Worm (Caenorhabditis elegans) whole organism, L4 larva: ENCODE measurements around the gene med-2.

Source experiments
- F26F4.8 ChIP-seq: fragments of 200-800 bp; sonication (Bioruptor generic); conservative IDR thresholded peaks from 2 replicates; pipeline ENCODE4 v1.3.6; 2022; ENCODE audit warnings: missing genetic modification characterization, missing compliant biosample characterization
- F37D6.2 ChIP-seq: sonication (generic microtip); optimal IDR thresholded peaks from 2 replicates; lab custom pipeline; 2016; ENCODE audit warnings: mild to moderate bottlenecking, missing genetic modification characterization, missing compliant biosample characterization
- F44E2.7 ChIP-seq: fragments of 200-800 bp; sonication (Bioruptor generic); IDR thresholded peaks from 2 replicates; pipeline ENCODE4 v2.1.2; 2022; ENCODE audit warnings: missing genetic modification characterization, missing compliant biosample characterization
- R02D3.7 ChIP-seq: fragments of 150-350 bp; sonication (generic microtip); optimal IDR thresholded peaks from 3 replicates; lab custom pipeline; 2014; ENCODE audit warnings: missing biosample characterization, missing genetic modification characterization
- T20F7.1 ChIP-seq: fragments of 200-800 bp; sonication (Bioruptor generic); optimal IDR thresholded peaks from 2 replicates; lab custom pipeline; 2018; ENCODE audit warnings: mild to moderate bottlenecking, missing genetic modification characterization, missing compliant biosample characterization
- T26A8.4 ChIP-seq: fragments of 200-800 bp; sonication (Bioruptor generic); IDR thresholded peaks from 2 replicates; pipeline ENCODE4 v1.3.6; 2022; ENCODE audit warnings: missing genetic modification characterization, missing compliant biosample characterization
- Y105C5A.15 ChIP-seq: fragments of 200-800 bp; sonication (Bioruptor generic); IDR thresholded peaks from 2 replicates; pipeline ENCODE4 v1.3.6; 2022; ENCODE audit warnings: missing genetic modification characterization, missing compliant biosample characterization
- aha-1 ChIP-seq: fragments of 150-350 bp; peaks from one replicate; lab custom pipeline; 2014; ENCODE audit warnings: missing biosample characterization, missing genetic modification characterization
- arid-1 ChIP-seq: fragments of 200-800 bp; sonication (Bioruptor generic); conservative IDR thresholded peaks from 2 replicates; pipeline ENCODE4 v1.3.6; 2022; ENCODE audit warnings: missing genetic modification reagents, missing genetic modification characterization, missing compliant biosample characterization
- ceh-28 ChIP-seq: fragments of 150-350 bp; optimal IDR thresholded peaks from 2 replicates; lab custom pipeline; 2014; ENCODE audit warnings: missing biosample characterization, missing genetic modification reagents, missing genetic modification characterization
- ceh-62 ChIP-seq: sonication (generic microtip); optimal IDR thresholded peaks from 2 replicates; lab custom pipeline; 2017; ENCODE audit warnings: missing biosample characterization, missing genetic modification characterization
- ceh-82 ChIP-seq: sonication (generic microtip); optimal IDR thresholded peaks from 2 replicates; lab custom pipeline; 2017; ENCODE audit warnings: missing biosample characterization, missing genetic modification characterization
- ctbp-1 ChIP-seq: fragments of 200-800 bp; sonication (Bioruptor generic); IDR thresholded peaks from 2 replicates; pipeline ENCODE4 v1.3.6; 2022; ENCODE audit warnings: missing genetic modification reagents, missing genetic modification characterization, missing compliant biosample characterization
- daf-12 ChIP-seq: fragments of 150-350 bp; optimal IDR thresholded peaks from 2 replicates; lab custom pipeline; 2014; ENCODE audit warnings: missing biosample characterization, missing genetic modification reagents, missing genetic modification characterization
- daf-16 ChIP-seq, 3 experiments: sonication (generic microtip); optimal IDR thresholded peaks; 2 replicates each; lab custom pipeline; 2016 to 2017; ENCODE audit warnings: missing genetic modification characterization in 3 of 3, missing genetic modification reagents in 3 of 3, mild to moderate bottlenecking in 2 of 3, missing compliant biosample characterization in 2 of 3, missing biosample characterization in 1 of 3, moderate library complexity in 1 of 3
- dmd-8 ChIP-seq: fragments of 200-800 bp; sonication (Bioruptor generic); IDR thresholded peaks from 2 replicates; pipeline ENCODE4 v1.3.6; 2022; ENCODE audit warnings: missing genetic modification characterization, missing compliant biosample characterization
- dmd-9 ChIP-seq: fragments of 200-800 bp; sonication (Bioruptor generic); IDR thresholded peaks from 2 replicates; pipeline ENCODE4 v1.3.6; 2022; ENCODE audit warnings: missing genetic modification reagents, missing genetic modification characterization, missing compliant biosample characterization
- dpl-1 ChIP-seq: fragments of 150-350 bp; optimal IDR thresholded peaks from 2 replicates; lab custom pipeline; 2014; ENCODE audit warnings: missing biosample characterization, missing genetic modification reagents, missing genetic modification characterization
- dve-1 ChIP-seq: sonication (generic microtip); optimal IDR thresholded peaks from 2 replicates; lab custom pipeline; 2017; ENCODE audit warnings: antibody characterized with exemption, mild to moderate bottlenecking, missing genetic modification characterization, missing compliant biosample characterization; ENCODE audit not compliant: insufficient read depth
- egl-43 ChIP-seq: fragments of 200-800 bp; sonication (Bioruptor generic); IDR thresholded peaks from 2 replicates; pipeline ENCODE4 v1.3.6; 2022; ENCODE audit warnings: missing genetic modification reagents, missing genetic modification characterization, missing compliant biosample characterization
- fkh-10 ChIP-seq: fragments of 150-350 bp; optimal IDR thresholded peaks from 2 replicates; lab custom pipeline; 2014; ENCODE audit warnings: missing biosample characterization, missing genetic modification reagents, missing genetic modification characterization
- gei-8 ChIP-seq: fragments of 200-800 bp; sonication (Bioruptor generic); optimal IDR thresholded peaks from 2 replicates; lab custom pipeline; 2018; ENCODE audit warnings: mild to moderate bottlenecking, missing genetic modification characterization, missing compliant biosample characterization
- hlh-30 ChIP-seq: sonication (generic microtip); optimal IDR thresholded peaks from 2 replicates; lab custom pipeline; 2017; ENCODE audit warnings: antibody characterized with exemption, mild to moderate bottlenecking, missing genetic modification characterization, missing compliant biosample characterization; ENCODE audit not compliant: insufficient read depth
- hmg-1.1 ChIP-seq: fragments of 200-800 bp; sonication (Bioruptor generic); IDR thresholded peaks from 2 replicates; pipeline ENCODE4 v1.3.6; 2022; ENCODE audit warnings: missing genetic modification reagents, missing genetic modification characterization, missing compliant biosample characterization
- lin-13 ChIP-seq: fragments of 150-350 bp; optimal IDR thresholded peaks from 2 replicates; lab custom pipeline; 2014; ENCODE audit warnings: missing biosample characterization, missing genetic modification reagents, missing genetic modification characterization
- lin-29 ChIP-seq: fragments of 200-800 bp; sonication (Bioruptor generic); IDR thresholded peaks from 2 replicates; pipeline ENCODE4 v1.3.6; 2022; ENCODE audit warnings: missing genetic modification reagents, missing genetic modification characterization, missing compliant biosample characterization
- lin-38 ChIP-seq: fragments of 200-800 bp; sonication (Bioruptor generic); IDR thresholded peaks from 2 replicates; pipeline ENCODE4 v1.3.6; 2022; ENCODE audit warnings: missing genetic modification reagents, missing genetic modification characterization, missing compliant biosample characterization
- lir-3 ChIP-seq: sonication (generic microtip); optimal IDR thresholded peaks from 2 replicates; lab custom pipeline; 2016; ENCODE audit warnings: mild to moderate bottlenecking, missing genetic modification characterization, missing compliant biosample characterization
- lsy-2 ChIP-seq, 2 experiments: fragments of 150-350 bp in 1 of 2; sonication (generic microtip) in 1 of 2; optimal IDR thresholded peaks; 2 replicates each; lab custom pipeline; 2014 to 2017; ENCODE audit warnings: missing biosample characterization in 2 of 2, missing genetic modification characterization in 2 of 2
- madf-9 ChIP-seq: fragments of 200-800 bp; sonication (Bioruptor generic); conservative IDR thresholded peaks from 2 replicates; pipeline ENCODE4 v1.3.6; 2022; ENCODE audit warnings: missing genetic modification reagents, missing genetic modification characterization, missing compliant biosample characterization
- mdt-29 ChIP-seq: fragments of 200-800 bp; sonication (Bioruptor generic); IDR thresholded peaks from 2 replicates; pipeline ENCODE4 v1.3.6; 2022; ENCODE audit warnings: missing genetic modification reagents, missing genetic modification characterization, missing compliant biosample characterization
- mep-1 ChIP-seq: fragments of 150-350 bp; sonication (generic microtip); optimal IDR thresholded peaks from 3 replicates; lab custom pipeline; 2014; ENCODE audit warnings: missing biosample characterization, missing genetic modification characterization
- mes-2 ChIP-seq: sonication (generic microtip); optimal IDR thresholded peaks from 2 replicates; lab custom pipeline; 2016; ENCODE audit warnings: missing genotype, mild to moderate bottlenecking, missing genetic modification characterization, missing compliant biosample characterization; ENCODE audit not compliant: poor library complexity, severe bottlenecking
- mxl-2 ChIP-seq: fragments of 200-800 bp; sonication (Bioruptor generic); conservative IDR thresholded peaks from 2 replicates; pipeline ENCODE4 v1.3.6; 2022; ENCODE audit warnings: missing genetic modification reagents, missing genetic modification characterization, missing compliant biosample characterization
- mxl-3 ChIP-seq: fragments of 200-800 bp; sonication (Bioruptor generic); optimal IDR thresholded peaks from 2 replicates; lab custom pipeline; 2018; ENCODE audit warnings: mild to moderate bottlenecking, missing genetic modification characterization, missing compliant biosample characterization
- nhr-25 ChIP-seq: sonication (generic microtip); optimal IDR thresholded peaks from 2 replicates; lab custom pipeline; 2017; ENCODE audit warnings: missing genetic modification characterization, mild to moderate bottlenecking, missing compliant biosample characterization, antibody characterized with exemption, moderate library complexity, borderline replicate concordance; ENCODE audit not compliant: insufficient read depth
- nhr-48 ChIP-seq: sonication (generic microtip); optimal IDR thresholded peaks from 2 replicates; lab custom pipeline; 2016; ENCODE audit warnings: mild to moderate bottlenecking, missing genetic modification characterization, missing compliant biosample characterization
- nhr-77 ChIP-seq: fragments of 150-350 bp; optimal IDR thresholded peaks from 2 replicates; lab custom pipeline; 2014; ENCODE audit warnings: missing biosample characterization, missing genetic modification characterization
- pha-4 ChIP-seq, 2 experiments: fragments of 150-350 bp in 1 of 2; fragments of 200-800 bp in 1 of 2; sonication (Bioruptor generic) in 1 of 2; IDR thresholded peaks in 1 of 2; optimal IDR thresholded peaks in 1 of 2; 2 replicates each; pipeline versions ENCODE4 v1.3.6 to Lab custom; 2014 to 2022; ENCODE audit warnings: missing genetic modification characterization in 2 of 2, missing genetic modification reagents in 2 of 2, missing biosample characterization in 1 of 2, missing compliant biosample characterization in 1 of 2
- php-3 ChIP-seq: fragments of 200-800 bp; sonication (Bioruptor generic); IDR thresholded peaks from 2 replicates; pipeline ENCODE4 v1.3.6; 2022; ENCODE audit warnings: missing genetic modification reagents, missing genetic modification characterization, missing compliant biosample characterization
- pqm-1 ChIP-seq: sonication (generic microtip); optimal IDR thresholded peaks from 2 replicates; lab custom pipeline; 2017; ENCODE audit warnings: missing biosample characterization, missing genetic modification characterization
- saeg-2 ChIP-seq: fragments of 200-800 bp; sonication (Bioruptor generic); IDR thresholded peaks from 2 replicates; pipeline ENCODE4 v1.3.6; 2022; ENCODE audit warnings: missing genetic modification reagents, missing genetic modification characterization, missing compliant biosample characterization
- snpc-1.2 ChIP-seq: fragments of 200-800 bp; sonication (Bioruptor generic); IDR thresholded peaks from 2 replicates; pipeline ENCODE4 v1.3.6; 2022; ENCODE audit warnings: missing genetic modification reagents, missing genetic modification characterization, missing compliant biosample characterization
- snpc-4 ChIP-seq: fragments of 150-350 bp; optimal IDR thresholded peaks from 2 replicates; lab custom pipeline; 2014; ENCODE audit warnings: missing biosample characterization, missing genetic modification characterization
- zfp-3 ChIP-seq: fragments of 200-800 bp; sonication (Bioruptor generic); conservative IDR thresholded peaks from 2 replicates; pipeline ENCODE4 v1.3.6; 2022; ENCODE audit warnings: missing genetic modification reagents, missing genetic modification characterization, missing compliant biosample characterization
- zip-2 ChIP-seq: fragments of 150-350 bp; optimal IDR thresholded peaks from 2 replicates; lab custom pipeline; 2014; ENCODE audit warnings: missing biosample characterization, missing genetic modification characterization
- ztf-11 ChIP-seq: fragments of 150-350 bp; optimal IDR thresholded peaks from 2 replicates; lab custom pipeline; 2014; ENCODE audit warnings: missing biosample characterization, missing genetic modification characterization

med-2 gene

DNA sequence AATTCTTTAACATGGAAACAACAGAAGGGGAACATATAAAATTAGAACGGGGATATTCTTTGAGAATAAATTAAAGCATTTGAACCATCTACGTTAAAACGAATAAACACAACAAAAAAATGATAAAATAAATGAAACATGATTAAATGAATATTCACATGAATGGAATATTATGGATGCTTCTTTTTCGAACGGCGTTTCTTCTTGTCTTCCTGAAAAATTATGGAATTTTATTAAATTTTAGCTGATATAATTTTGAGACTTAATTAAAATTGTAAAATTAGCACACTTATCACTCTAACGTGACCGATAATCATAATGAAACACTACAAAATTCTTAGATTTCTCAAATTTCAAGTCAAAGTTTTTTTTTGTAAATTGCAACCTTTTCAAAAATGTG, 16.3 kb downstream of the med-2 start:
- TF ChIP-seq Y105C5A.15 (GFP tag; lab: Robert Waterston, UW): no peak
- TF ChIP-seq ztf-11 (tag; lab: Kevin White, UChicago): no peak
- no peak for TF ChIP-seq mdt-29 (GFP tag; lab: Robert Waterston, UW)
- no peak for TF ChIP-seq ceh-82 (tag; lab: Kevin White, UChicago)
- no peak for TF ChIP-seq hlh-30 (tag; lab: Kevin White, UChicago)
- TF ChIP-seq mxl-3 (GFP tag; lab: Kevin White, UChicago): no peak
- TF ChIP-seq zip-2 (tag; lab: Kevin White, UChicago): peak; percentile 22
- TF ChIP-seq dve-1 (tag; lab: Kevin White, UChicago): no peak
- TF ChIP-seq dpl-1 (GFP tag; lab: Kevin White, UChicago): no peak
- no peak for TF ChIP-seq fkh-10 (GFP tag; lab: Kevin White, UChicago)
- TF ChIP-seq lin-13: no peak
- peak; percentile 31 for TF ChIP-seq T20F7.1 (GFP tag; lab: Kevin White, UChicago)
- TF ChIP-seq nhr-25 (tag; lab: Kevin White, UChicago): no peak
- peak; percentile 66 for TF ChIP-seq mep-1
- TF ChIP-seq lir-3 (tag; lab: Kevin White, UChicago): no peak
- TF ChIP-seq dmd-8 (GFP tag; lab: Robert Waterston, UW): no peak
- TF ChIP-seq php-3: peak; percentile 59
- TF ChIP-seq daf-16 (GFP tag; optimal IDR thresholded peaks at IDR 0.05; lab: Kevin White, UChicago): peak in 1 of 2 experiments; percentile 51
- no peak for TF ChIP-seq daf-16 (tag; optimal IDR thresholded peaks at IDR 0.05; lab: Kevin White, UChicago)
- no peak for TF ChIP-seq dmd-9 (GFP tag; lab: Robert Waterston, UW)
- TF ChIP-seq snpc-4: no peak
- TF ChIP-seq lin-38 (GFP tag; lab: Robert Waterston, UW): peak; percentile 45
- TF ChIP-seq egl-43 (GFP tag; lab: Robert Waterston, UW): no peak
- no peak for TF ChIP-seq daf-12
- peak; percentile 55; the same call in 1 of the 2 replicates for TF ChIP-seq T26A8.4 (GFP tag; lab: Robert Waterston, UW)
- TF ChIP-seq saeg-2 (GFP tag; lab: Robert Waterston, UW): no peak
- TF ChIP-seq mxl-2: no peak
- TF ChIP-seq F26F4.8 (GFP tag; lab: Robert Waterston, UW): no peak
- TF ChIP-seq pha-4 (GFP tag; IDR thresholded peaks at IDR 0.05; lab: Robert Waterston, UW): no peak
- no peak for TF ChIP-seq pha-4 (tag; optimal IDR thresholded peaks at IDR 0.05; lab: Kevin White, UChicago)
- no peak for TF ChIP-seq ctbp-1
- TF ChIP-seq R02D3.7 (tag; lab: Kevin White, UChicago): no peak
- TF ChIP-seq lin-29: no peak
- TF ChIP-seq arid-1 (GFP tag; lab: Robert Waterston, UW): peak; percentile 55; the same call in 1 of the 2 replicates
- no peak for TF ChIP-seq gei-8 (GFP tag; lab: Kevin White, UChicago)
- no peak for TF ChIP-seq ceh-62
- TF ChIP-seq pqm-1 (tag; lab: Kevin White, UChicago): no peak
- TF ChIP-seq hmg-1.1 (GFP tag; lab: Robert Waterston, UW): no peak
- TF ChIP-seq madf-9 (GFP tag; lab: Robert Waterston, UW): no peak
- TF ChIP-seq mes-2 (tag; lab: Kevin White, UChicago): no peak
- TF ChIP-seq F44E2.7 (GFP tag; lab: Robert Waterston, UW): no peak
- no peak for TF ChIP-seq snpc-1.2 (GFP tag; lab: Robert Waterston, UW)
- peak; percentile 4 for TF ChIP-seq aha-1
- TF ChIP-seq lsy-2 (tag; optimal IDR thresholded peaks at IDR 0.05; lab: Kevin White, UChicago): no peak
- 0 out of 2 replicates have a peak, but pooled peaks have one; percentile 29 for TF ChIP-seq zfp-3
- TF ChIP-seq nhr-77: no peak
- TF ChIP-seq F37D6.2 (tag; lab: Kevin White, UChicago): no peak
- no peak for TF ChIP-seq ceh-28
- no peak for TF ChIP-seq nhr-48 (tag; lab: Kevin White, UChicago)
